Worm (Caenorhabditis elegans): Measurements from ENCODE around the gene nhr-166.

DNA sequence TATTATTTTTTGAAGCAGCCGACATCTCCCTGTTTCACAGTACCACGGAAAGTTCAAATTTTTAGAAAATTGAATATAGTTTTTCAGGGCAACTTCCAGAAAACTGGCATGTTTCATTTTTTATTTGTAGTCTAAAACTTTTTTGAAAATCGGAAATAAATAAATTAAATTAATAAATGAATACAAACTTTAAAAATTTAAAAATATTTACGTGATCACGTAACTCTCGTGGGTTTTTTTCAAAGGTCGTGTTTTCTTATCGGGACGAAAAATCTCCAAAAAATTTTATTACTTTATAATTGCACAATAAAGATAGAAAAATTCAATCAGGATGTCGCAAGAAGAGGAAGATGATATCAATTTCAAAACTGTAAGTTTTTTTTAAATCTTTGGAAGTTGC is 31.7 kb downstream of the nhr-166 start, which contains the start of gene F53C3.1:
- TF ChIP-seq W03F9.2 (tag; optimal IDR thresholded peaks at IDR 0.05) (no peak), him-1 (tag; optimal IDR thresholded peaks at IDR 0.05) (no peak), dao-5 (tag; optimal IDR thresholded peaks at IDR 0.05) (no peak)
